Fruit fly (Drosophila melanogaster): ENCODE data around the gene Tektin-C.

Gene Tektin-C

dm6 chr3L:5770817-5771425 lies 25.4 kb downstream of the Tektin-C start (continued):
- TF ChIP-seq CG7357 (GFP tag; IDR thresholded peaks at IDR 0.05) (peak; percentile 33; the same call in 1 of the 3 replicates), CG33213 (GFP tag; optimal IDR thresholded peaks at IDR 0.05) (peak; percentile 65), CG13296 (GFP tag; optimal IDR thresholded peaks at IDR 0.05) (peak; percentile 88), Antp (GFP tag; optimal IDR thresholded peaks at IDR 0.05) (peak; percentile 89), C15 (GFP tag; IDR thresholded peaks at IDR 0.05) (no peak), CG16815 (GFP tag; optimal IDR thresholded peaks at IDR 0.05) (peak; percentile 71), Six4 (GFP tag; optimal IDR thresholded peaks at IDR 0.05) (peak; percentile 72), gce (GFP tag; IDR thresholded peaks at IDR 0.05) (0 out of 3 replicates have a peak, but pooled peaks have one; percentile 16), BtbVII (GFP tag; optimal IDR thresholded peaks at IDR 0.05) (peak; percentile 85), ap (GFP tag; IDR thresholded peaks at IDR 0.05) (peak; percentile 48; the same call in 1 of the 2 replicates), hth (optimal IDR thresholded peaks at IDR 0.05) (no peak), CG4360 (GFP tag; IDR thresholded peaks at IDR 0.05) (peak; percentile 96), CG14860 (GFP tag; IDR thresholded peaks at IDR 0.05; ENCODE audit: partially characterized antibody) (no peak), CG12236 (GFP tag; optimal IDR thresholded peaks at IDR 0.05) (peak; percentile 76), her (GFP tag; optimal IDR thresholded peaks at IDR 0.05) (peak; percentile 86), chinmo (GFP tag; IDR thresholded peaks at IDR 0.05; ENCODE audit: partially characterized antibody) (peak; percentile 58; the same call in 1 of the 4 replicates), CG17359 (tag; optimal IDR thresholded peaks at IDR 0.05) (peak; percentile 75), CG4404 (GFP tag; IDR thresholded peaks at IDR 0.05) (peak; percentile 27; the same call in 1 of the 2 replicates), CG43689 (GFP tag; IDR thresholded peaks at IDR 0.05) (0 out of 2 replicates have a peak, but pooled peaks have one; percentile 22), HHEX (GFP tag; optimal IDR thresholded peaks at IDR 0.05) (peak; percentile 80), chif (GFP tag; optimal IDR thresholded peaks at IDR 0.05) (peak; percentile 72 to 81), z (GFP tag; IDR thresholded peaks at IDR 0.05) (no peak), cwo (GFP tag; optimal IDR thresholded peaks at IDR 0.05) (peak; percentile 76), CG3995 (GFP tag; optimal IDR thresholded peaks at IDR 0.05) (peak; percentile 50), Ets97D (GFP tag; optimal IDR thresholded peaks at IDR 0.05) (peak; percentile 74), Doc2 (GFP tag; IDR thresholded peaks at IDR 0.05) (no peak), ab (GFP tag; optimal IDR thresholded peaks at IDR 0.05) (peak; percentile 19), MESR4 (GFP tag; optimal IDR thresholded peaks at IDR 0.05) (peak; percentile 16), CG17385 (GFP tag; optimal IDR thresholded peaks at IDR 0.05) (peak; percentile 92), HLH54F (GFP tag; optimal IDR thresholded peaks at IDR 0.05) (peak; percentile 86), dmrt99B (tag; optimal IDR thresholded peaks at IDR 0.05) (no peak), CG1792 (GFP tag; optimal IDR thresholded peaks at IDR 0.05) (peak; percentile 77), cg (GFP tag; optimal IDR thresholded peaks at IDR 0.05) (no peak), Hand (GFP tag; optimal IDR thresholded peaks at IDR 0.05) (peak; percentile 83), danr (GFP tag; IDR thresholded peaks at IDR 0.05) (peak; percentile 27; the same call in 1 of the 2 replicates), mam (GFP tag; optimal IDR thresholded peaks at IDR 0.05) (peak; percentile 90), luna (GFP tag; optimal IDR thresholded peaks at IDR 0.05) (peak; percentile 80), seq (GFP tag; IDR thresholded peaks at IDR 0.05) (no peak), vvl (GFP tag; IDR thresholded peaks at IDR 0.05) (peak; percentile 59), ewg (GFP tag; optimal IDR thresholded peaks at IDR 0.05) (peak; percentile 65), BEAF-32 (GFP tag; optimal IDR thresholded peaks at IDR 0.05) (peak; percentile 20), CG7271 (tag; optimal IDR thresholded peaks at IDR 0.05) (no peak), Hr51 (GFP tag; optimal IDR thresholded peaks at IDR 0.05) (peak; percentile 78 to 87), B-H2 (GFP tag; optimal IDR thresholded peaks at IDR 0.05) (peak; percentile 87), gro (GFP tag; optimal IDR thresholded peaks at IDR 0.05) (peak; percentile 90), CG15601 (tag; optimal IDR thresholded peaks at IDR 0.05) (peak; percentile 86), mld (GFP tag; IDR thresholded peaks at IDR 0.05; ENCODE audit: partially characterized antibody) (no peak), cad (GFP tag; optimal IDR thresholded peaks at IDR 0.05) (no peak), grn (GFP tag; optimal IDR thresholded peaks at IDR 0.05) (peak; percentile 95), CG7928 (GFP tag; optimal IDR thresholded peaks at IDR 0.05) (peak; percentile 59)

All from whole organism, embryonic.